Worm (Caenorhabditis elegans): ENCODE data around the gene str-129.

The str-129 gene

DNA sequence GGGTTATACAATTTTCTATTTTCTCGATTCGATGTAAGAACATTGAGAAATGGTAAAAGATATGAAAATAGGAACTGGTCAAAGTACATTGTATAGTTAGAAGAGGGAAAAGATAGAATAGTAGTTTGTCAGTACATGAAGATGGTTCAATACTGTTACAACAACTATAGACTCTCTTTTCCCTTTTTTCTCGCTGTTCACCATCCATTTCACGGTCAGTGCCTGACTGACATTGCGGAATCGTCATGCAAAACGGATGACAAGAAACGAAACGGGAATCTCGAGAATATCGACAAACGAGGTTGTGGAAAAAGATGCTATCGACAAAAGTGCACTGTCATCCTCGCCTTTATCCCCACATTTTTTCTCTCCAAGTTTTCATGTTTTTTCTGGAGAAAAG lies 48.6 kb downstream of the str-129 start:
- no peak for TF ChIP-seq ceh-36 (tag; optimal IDR thresholded peaks at IDR 0.05)

DNA sequence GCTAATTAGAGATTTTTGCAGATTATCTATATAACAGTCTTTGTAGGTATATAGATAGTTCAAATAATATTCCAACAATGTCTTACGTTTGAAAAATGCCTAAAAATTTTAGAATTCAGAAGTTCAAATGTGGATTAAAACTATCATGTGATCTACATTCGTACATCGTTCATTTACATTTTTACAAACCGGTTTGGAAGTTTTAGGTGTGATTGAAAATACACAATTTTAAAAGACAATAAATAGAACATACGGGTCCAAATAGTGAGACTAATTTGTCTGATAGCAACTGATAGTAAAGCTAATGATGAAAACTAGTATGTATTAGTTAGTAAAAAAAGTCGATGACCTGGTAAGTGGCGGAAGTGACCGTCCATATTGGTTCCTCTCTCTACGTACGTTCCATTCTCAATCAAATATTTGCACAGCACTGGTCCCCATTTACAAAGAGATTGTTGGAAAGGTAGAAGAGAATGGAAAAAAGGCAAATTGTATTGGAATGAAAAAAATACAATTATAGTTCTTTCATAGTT lies 50.9 kb downstream of the str-129 start:
- TF ChIP-seq tbx-11 (GFP tag; IDR thresholded peaks at IDR 0.05) (no peak), sea-1 (GFP tag; conservative IDR thresholded peaks at IDR 0.05) (no peak), tbx-37 (GFP tag; conservative IDR thresholded peaks at IDR 0.05) (no peak), hmg-4 (GFP tag; optimal IDR thresholded peaks at IDR 0.05) (no peak), flt-1 (GFP tag; IDR thresholded peaks at IDR 0.05) (no peak), pes-1 (GFP tag; IDR thresholded peaks at IDR 0.05) (no peak), tra-4 (tag; optimal IDR thresholded peaks at IDR 0.05) (no peak), scrt-1 (GFP tag; IDR thresholded peaks at IDR 0.05) (no peak), hnd-1 (tag; optimal IDR thresholded peaks at IDR 0.05) (no peak), B0310.2 (tag; optimal IDR thresholded peaks at IDR 0.05) (no peak), F13C5.2 (tag; optimal IDR thresholded peaks at IDR 0.05) (no peak), ceh-36 (tag; optimal IDR thresholded peaks at IDR 0.05) (no peak), aly-1 (tag; optimal IDR thresholded peaks at IDR 0.05) (no peak), ceh-13 (GFP tag; optimal IDR thresholded peaks at IDR 0.05) (no peak), hmbx-1 (tag; optimal IDR thresholded peaks at IDR 0.05) (no peak), ets-7 (tag; optimal IDR thresholded peaks at IDR 0.05) (no peak), ama-1 (optimal IDR thresholded peaks at IDR 0.05) (no peak)
